Fruit fly (Drosophila melanogaster): ENCODE results near the gene CG13244.

Gene CG13244

DNA sequence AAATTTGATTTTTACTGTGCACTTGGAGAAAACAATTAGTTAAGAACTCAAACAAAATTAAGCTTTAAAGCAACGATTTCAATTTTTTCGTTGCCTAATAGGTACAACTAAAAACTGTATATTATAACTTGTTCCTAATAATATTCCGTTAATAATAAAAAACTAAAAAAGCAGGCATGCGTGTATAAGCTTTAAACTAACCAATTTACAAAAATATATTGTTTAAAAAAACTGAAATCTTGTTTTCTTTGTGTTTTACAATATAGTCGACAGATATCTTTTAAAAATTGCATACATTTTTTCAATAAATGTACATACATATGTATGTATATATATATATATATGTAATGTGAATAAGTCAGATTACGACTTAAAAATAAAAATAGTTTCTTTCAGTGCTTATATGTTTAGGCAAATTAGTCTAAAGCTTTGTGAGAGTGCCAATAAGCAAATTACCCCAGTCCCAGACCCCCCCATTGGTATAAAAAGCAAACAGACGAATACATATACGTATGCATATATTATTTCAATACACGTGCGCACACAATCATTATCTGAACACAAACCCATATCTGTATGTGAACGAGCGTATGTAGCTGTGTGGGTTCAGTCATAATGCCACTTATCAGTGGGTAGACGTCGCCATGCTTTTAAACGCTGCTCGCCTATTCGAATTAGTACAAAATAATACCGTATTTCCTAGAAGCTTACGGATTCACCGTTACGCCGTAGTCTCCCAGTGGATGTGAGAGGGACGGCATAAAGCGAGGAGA, 3.6 kb upstream of the CG13244 start (continued):
- TF ChIP-seq Pdp1 (GFP tag; optimal IDR thresholded peaks at IDR 0.05) (peak; percentile 18 to 91), CG4404 (GFP tag; IDR thresholded peaks at IDR 0.05) (no peak), dati (GFP tag; IDR thresholded peaks at IDR 0.05) (no peak), CG14050 (GFP tag; IDR thresholded peaks at IDR 0.05) (no peak), nerfin-2 (GFP tag; IDR thresholded peaks at IDR 0.05; ENCODE audit: partially characterized antibody) (no peak), CG10565 (GFP tag; optimal IDR thresholded peaks at IDR 0.05) (no peak), CG17385 (GFP tag; optimal IDR thresholded peaks at IDR 0.05) (peak; percentile 79), CG2199 (GFP tag; IDR thresholded peaks at IDR 0.05) (peak; percentile 97), sug (tag; optimal IDR thresholded peaks at IDR 0.05) (peak; percentile 98), salm (tag; optimal IDR thresholded peaks at IDR 0.05) (no peak), CG4424 (GFP tag; optimal IDR thresholded peaks at IDR 0.05) (peak; percentile 79), CG8359 (GFP tag; optimal IDR thresholded peaks at IDR 0.05; ENCODE audit: borderline replicate concordance) (peak; percentile 19), gsb-n (tag; optimal IDR thresholded peaks at IDR 0.05) (peak; percentile 61), shn (GFP tag; optimal IDR thresholded peaks at IDR 0.05) (no peak), Sox102F (GFP tag; optimal IDR thresholded peaks at IDR 0.05) (peak; percentile 87), CoRest (tag; optimal IDR thresholded peaks at IDR 0.05) (peak; percentile 94), Bdp1 (GFP tag; optimal IDR thresholded peaks at IDR 0.05) (no peak), CG9215 (GFP tag; IDR thresholded peaks at IDR 0.05) (peak; percentile 49), nau (GFP tag; optimal IDR thresholded peaks at IDR 0.05) (no peak), CG10209 (GFP tag; optimal IDR thresholded peaks at IDR 0.05) (peak; percentile 81), CG10959 (GFP tag; IDR thresholded peaks at IDR 0.05) (no peak), jumu (GFP tag; optimal IDR thresholded peaks at IDR 0.05) (no peak), CG7839 (tag; optimal IDR thresholded peaks at IDR 0.05) (peak; percentile 90), CG15269 (tag; optimal IDR thresholded peaks at IDR 0.05) (peak; percentile 83), danr (GFP tag; IDR thresholded peaks at IDR 0.05) (no peak), HmgZ (tag; optimal IDR thresholded peaks at IDR 0.05) (peak; percentile 64), ssp (GFP tag; IDR thresholded peaks at IDR 0.05) (peak; percentile 48; the same call in 1 of the 2 replicates), CG10543 (GFP tag; optimal IDR thresholded peaks at IDR 0.05) (peak; percentile 94), lab (GFP tag; optimal IDR thresholded peaks at IDR 0.05) (peak; percentile 60), CG12744 (GFP tag; optimal IDR thresholded peaks at IDR 0.05) (no peak), luna (GFP tag; optimal IDR thresholded peaks at IDR 0.05) (no peak), trh (GFP tag; optimal IDR thresholded peaks at IDR 0.05) (peak; percentile 57), CG7987 (GFP tag; optimal IDR thresholded peaks at IDR 0.05) (peak; percentile 82), Asciz (GFP tag; optimal IDR thresholded peaks at IDR 0.05) (peak; percentile 80), cwo (GFP tag; optimal IDR thresholded peaks at IDR 0.05) (peak; percentile 98), Camta (GFP tag; optimal IDR thresholded peaks at IDR 0.05) (no peak), Ssrp (tag; optimal IDR thresholded peaks at IDR 0.05) (peak; percentile 88), al (GFP tag; IDR thresholded peaks at IDR 0.05) (peak; percentile 67), CG11247 (GFP tag; IDR thresholded peaks at IDR 0.05) (no peak), CG8388 (GFP tag; optimal IDR thresholded peaks at IDR 0.05) (peak; percentile 81), CG13296 (GFP tag; optimal IDR thresholded peaks at IDR 0.05) (peak; percentile 45), HLH4C (GFP tag; IDR thresholded peaks at IDR 0.05; ENCODE audit: partially characterized antibody) (no peak), sisA (GFP tag; IDR thresholded peaks at IDR 0.05) (peak; percentile 50), dan (GFP tag; IDR thresholded peaks at IDR 0.05) (no peak), sens (GFP tag) (no peak), fd96Cb (tag; optimal IDR thresholded peaks at IDR 0.05) (peak; percentile 88), sr (GFP tag; IDR thresholded peaks at IDR 0.05) (peak; percentile 95), Kr (GFP tag; optimal IDR thresholded peaks at IDR 0.05) (no peak), CG12299 (tag; optimal IDR thresholded peaks at IDR 0.05) (no peak)
